Worm (Caenorhabditis elegans): ENCODE data around the gene T19H5.6.

- no peak for TF ChIP-seq aly-1 (tag; optimal IDR thresholded peaks at IDR 0.05)
- no peak for TF ChIP-seq tra-4 (tag; optimal IDR thresholded peaks at IDR 0.05)
- TF ChIP-seq ama-1 (optimal IDR thresholded peaks at IDR 0.05) = no peak
- no peak for TF ChIP-seq ceh-36 (tag; optimal IDR thresholded peaks at IDR 0.05)
- no peak for TF ChIP-seq sea-1 (GFP tag; conservative IDR thresholded peaks at IDR 0.05)
- no peak for TF ChIP-seq pes-1 (GFP tag; IDR thresholded peaks at IDR 0.05)
- no peak for TF ChIP-seq tbx-37 (GFP tag; conservative IDR thresholded peaks at IDR 0.05)
- TF ChIP-seq ets-7 (tag; optimal IDR thresholded peaks at IDR 0.05) = no peak
- no peak for TF ChIP-seq F13C5.2 (tag; optimal IDR thresholded peaks at IDR 0.05)
Measured at ce11 chrII:9481427-9481826, 11.4 kb upstream of the T19H5.6 start.

Measured in whole organism, early embryonic.